Worm (Caenorhabditis elegans): ENCODE measurements around the gene C49C3.20.

C49C3.20 gene

DNA sequence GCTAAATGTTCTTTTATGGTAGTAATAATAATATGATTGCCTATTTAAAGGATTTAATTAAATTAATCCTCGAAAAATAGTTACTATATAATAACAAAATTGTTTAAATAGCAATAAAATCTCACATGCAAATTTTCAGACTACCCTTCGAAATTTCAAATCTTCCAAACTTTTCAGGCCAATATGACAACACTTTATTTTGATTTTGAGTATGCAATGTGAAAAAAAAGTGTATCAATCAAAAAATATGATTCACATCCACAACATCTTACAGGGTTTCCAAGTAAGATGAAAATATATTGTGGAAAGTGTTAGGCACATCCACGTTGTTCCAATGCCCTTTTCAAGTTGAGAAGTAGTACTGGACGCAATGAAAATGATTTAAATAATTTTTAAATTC, 4.5 kb downstream of the C49C3.20 start, which contains the start of gene snf-9:
snf-9 (plus strand) TSS at position 301 of the 400 bp plus-strand sequence.
- TF ChIP-seq fkh-2 (tag; optimal IDR thresholded peaks at IDR 0.05) = no peak
- no peak for TF ChIP-seq lin-15B (tag; optimal IDR thresholded peaks at IDR 0.05)
- no peak for TF ChIP-seq elt-3 (tag; optimal IDR thresholded peaks at IDR 0.05)
- no peak for TF ChIP-seq lsy-12 (tag; optimal IDR thresholded peaks at IDR 0.05)
- no peak for TF ChIP-seq ceh-28 (tag; optimal IDR thresholded peaks at IDR 0.05)
- no peak for TF ChIP-seq nhr-25 (tag; optimal IDR thresholded peaks at IDR 0.05)

ce11 chrIV:17308211-17308610, 8.1 kb downstream of the C49C3.20 start, which contains the start of gene T28F3.9:
Gene T28F3.9 (plus strand): TSS chrIV:17308511.
- TF ChIP-seq ztf-4 (tag; optimal IDR thresholded peaks at IDR 0.05) = no peak
- no peak for TF ChIP-seq nhr-23 (tag; optimal IDR thresholded peaks at IDR 0.05)
- no peak for TF ChIP-seq snpc-4 (tag; optimal IDR thresholded peaks at IDR 0.05)
- no peak for TF ChIP-seq unc-39 (tag; optimal IDR thresholded peaks at IDR 0.05)
- TF ChIP-seq nhr-76 (tag; optimal IDR thresholded peaks at IDR 0.05) = no peak
- TF ChIP-seq elt-3 (tag; optimal IDR thresholded peaks at IDR 0.05) = no peak
- TF ChIP-seq unc-62 (GFP tag; optimal IDR thresholded peaks at IDR 0.05) = no peak
- no peak for TF ChIP-seq nhr-77 (tag; optimal IDR thresholded peaks at IDR 0.05)
- TF ChIP-seq ceh-16 (tag; optimal IDR thresholded peaks at IDR 0.05) = no peak
- no peak for TF ChIP-seq ZK546.5 (tag; optimal IDR thresholded peaks at IDR 0.05)
- TF ChIP-seq mdl-1 (tag; optimal IDR thresholded peaks at IDR 0.05) = no peak
- TF ChIP-seq fkh-2 (tag; optimal IDR thresholded peaks at IDR 0.05) = no peak
- TF ChIP-seq lsy-12 (tag; optimal IDR thresholded peaks at IDR 0.05) = no peak
- TF ChIP-seq nhr-11 (tag; optimal IDR thresholded peaks at IDR 0.05) = no peak
- no peak for TF ChIP-seq ceh-9 (tag; optimal IDR thresholded peaks at IDR 0.05)
- TF ChIP-seq ztf-11 (tag; optimal IDR thresholded peaks at IDR 0.05) = no peak
- TF ChIP-seq fkh-10 (GFP tag; optimal IDR thresholded peaks at IDR 0.05) = no peak

DNA sequence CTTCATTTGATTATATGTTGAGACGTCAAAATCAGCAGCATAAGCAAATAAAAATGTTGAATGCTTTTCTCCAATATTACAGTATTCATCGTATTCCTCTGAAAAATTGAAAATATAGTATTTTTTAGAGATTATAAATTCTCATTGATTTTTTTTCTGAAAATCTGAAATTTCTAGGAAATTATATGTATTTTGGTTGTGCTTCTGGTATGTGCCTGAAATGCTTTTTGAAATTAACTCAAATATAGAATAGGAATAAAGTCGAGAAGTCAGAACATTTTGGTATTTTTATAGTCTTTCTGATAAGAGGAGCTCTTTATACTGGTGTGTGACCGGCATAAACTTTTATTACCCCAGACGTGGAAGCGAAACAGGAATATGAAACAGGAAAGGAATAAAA, 9.1 kb downstream of the C49C3.20 start, which contains the start of gene T28F3.8:
T28F3.8 (minus strand) TSS at position 101 of the 400 bp plus-strand sequence.
- peak; percentile 26 for TF ChIP-seq elt-2 (tag; optimal IDR thresholded peaks at IDR 0.05)

ce11 chrIV:17301933-17302332, 14.4 kb downstream of the C49C3.20 start, which contains the start of gene ifta-2:
Gene ifta-2 (minus strand): TSS chrIV:17302033.
- TF ChIP-seq snpc-4 (tag; optimal IDR thresholded peaks at IDR 0.05) = no peak
- TF ChIP-seq hmg-11 (tag; optimal IDR thresholded peaks at IDR 0.05) = no peak
- no peak for TF ChIP-seq zag-1 (tag; optimal IDR thresholded peaks at IDR 0.05)
- TF ChIP-seq nhr-28 (tag; optimal IDR thresholded peaks at IDR 0.05) = no peak
- TF ChIP-seq skn-1 (tag; optimal IDR thresholded peaks at IDR 0.05) = no peak
- no peak for TF ChIP-seq elt-3 (tag; optimal IDR thresholded peaks at IDR 0.05)
- TF ChIP-seq fkh-2 (tag; optimal IDR thresholded peaks at IDR 0.05) = no peak
- no peak for TF ChIP-seq daf-12 (tag; optimal IDR thresholded peaks at IDR 0.05)
- TF ChIP-seq unc-39 (tag; optimal IDR thresholded peaks at IDR 0.05) = no peak
- no peak for TF ChIP-seq nhr-12 (tag; optimal IDR thresholded peaks at IDR 0.05)
- no peak for TF ChIP-seq nhr-67 (tag; optimal IDR thresholded peaks at IDR 0.05)
- no peak for TF ChIP-seq unc-62 (GFP tag; optimal IDR thresholded peaks at IDR 0.05)
- TF ChIP-seq ceh-28 (tag; optimal IDR thresholded peaks at IDR 0.05) = no peak
- TF ChIP-seq egl-5 (tag; optimal IDR thresholded peaks at IDR 0.05) = no peak
- no peak for TF ChIP-seq aly-2 (tag; optimal IDR thresholded peaks at IDR 0.05)
- no peak for TF ChIP-seq ceh-82 (tag; optimal IDR thresholded peaks at IDR 0.05)

- TF ChIP-seq ztf-4 (tag; optimal IDR thresholded peaks at IDR 0.05) (no peak), lin-15B (tag; optimal IDR thresholded peaks at IDR 0.05) (no peak), pqm-1 (tag; optimal IDR thresholded peaks at IDR 0.05) (no peak), eor-1 (tag; optimal IDR thresholded peaks at IDR 0.05) (no peak), nhr-12 (tag; optimal IDR thresholded peaks at IDR 0.05) (no peak), elt-1 (tag; optimal IDR thresholded peaks at IDR 0.05) (no peak), nhr-25 (tag; optimal IDR thresholded peaks at IDR 0.05) (no peak), ztf-11 (tag; optimal IDR thresholded peaks at IDR 0.05) (no peak), skn-1 (tag; optimal IDR thresholded peaks at IDR 0.05) (no peak), nhr-76 (tag; optimal IDR thresholded peaks at IDR 0.05) (no peak), nhr-28 (tag; optimal IDR thresholded peaks at IDR 0.05) (no peak), ama-1 (optimal IDR thresholded peaks at IDR 0.05) (no peak), unc-62 (GFP tag; optimal IDR thresholded peaks at IDR 0.05) (no peak), elt-3 (tag; optimal IDR thresholded peaks at IDR 0.05) (no peak), ceh-82 (tag; optimal IDR thresholded peaks at IDR 0.05) (no peak), snpc-4 (tag; optimal IDR thresholded peaks at IDR 0.05) (no peak), nhr-67 (tag; optimal IDR thresholded peaks at IDR 0.05) (no peak), nfya-1 (tag; optimal IDR thresholded peaks at IDR 0.05; ENCODE audit: insufficient read depth) (no peak)
Measured at ce11 chrIV:17294489-17294888, 21.8 kb downstream of the C49C3.20 start, which contains the start of gene T28F3.5. Gene T28F3.5 (plus strand): TSS chrIV:17294789.

Measured in whole organism, L3 larva.